Fruit fly (Drosophila melanogaster) whole organism, adult: ENCODE results near the gene CG32240.
A peak's percentile ranks its signal among the peaks of the same experiment; 100 is the strongest.

Source experiments
- CG11617 ChIP-seq: fragments of 200-800 bp; sonication (Bioruptor generic); optimal IDR thresholded peaks from 2 replicates; lab custom pipeline; 2017; ENCODE audit warnings: mild to moderate bottlenecking, missing biosample characterization, missing genetic modification reagents, missing genetic modification characterization
- CG12768 ChIP-seq: fragments of 200-800 bp; sonication (Bioruptor generic); optimal IDR thresholded peaks from 2 replicates; lab custom pipeline; 2017; ENCODE audit warnings: missing biosample characterization, missing genetic modification characterization, mild to moderate bottlenecking, moderate library complexity, missing genetic modification reagents
- CG14711 ChIP-seq: fragments of 200-800 bp; sonication (Bioruptor generic); optimal IDR thresholded peaks from 2 replicates; lab custom pipeline; 2018; ENCODE audit warnings: missing biosample characterization, mild to moderate bottlenecking, missing genetic modification characterization, moderate library complexity
- CG1620 ChIP-seq: fragments of 200-800 bp; sonication (Bioruptor generic); optimal IDR thresholded peaks from 2 replicates; lab custom pipeline; 2016; ENCODE audit warnings: missing biosample characterization, missing genetic modification characterization
- CG33017 ChIP-seq: fragments of 200-800 bp; sonication (Bioruptor generic); optimal IDR thresholded peaks from 2 replicates; lab custom pipeline; 2018; ENCODE audit warnings: missing biosample characterization, mild to moderate bottlenecking, missing genetic modification characterization, moderate library complexity
- CG5204 ChIP-seq: fragments of 200-800 bp; sonication (Bioruptor generic); optimal IDR thresholded peaks from 2 replicates; lab custom pipeline; 2016; ENCODE audit warnings: missing biosample characterization, missing genetic modification characterization
- CG7045 ChIP-seq: fragments of 200-800 bp; sonication (Bioruptor generic); optimal IDR thresholded peaks from 2 replicates; lab custom pipeline; 2017; ENCODE audit warnings: missing biosample characterization, mild to moderate bottlenecking, missing genetic modification characterization
- CG7101 ChIP-seq: fragments of 200-800 bp; sonication (Bioruptor generic); optimal IDR thresholded peaks from 2 replicates; lab custom pipeline; 2018; ENCODE audit warnings: missing biosample characterization, mild to moderate bottlenecking, missing genetic modification characterization, moderate library complexity
- Clk ChIP-seq: fragments of 200-800 bp; sonication (Bioruptor generic); optimal IDR thresholded peaks from 2 replicates; lab custom pipeline; 2017; ENCODE audit warnings: missing biosample characterization, missing genetic modification characterization
- Crg-1 ChIP-seq: fragments of 200-800 bp; sonication (Bioruptor generic); optimal IDR thresholded peaks from 2 replicates; lab custom pipeline; 2016; ENCODE audit warnings: missing biosample characterization, missing genetic modification characterization
- Hr96 ChIP-seq: fragments of 200-800 bp; sonication (Bioruptor generic); optimal IDR thresholded peaks from 2 replicates; lab custom pipeline; 2016; ENCODE audit warnings: missing biosample characterization, missing genetic modification characterization
- Mnt ChIP-seq: fragments of 200-800 bp; sonication (Bioruptor generic); optimal IDR thresholded peaks from 2 replicates; lab custom pipeline; 2016; ENCODE audit warnings: missing biosample characterization, mild to moderate bottlenecking, missing genetic modification characterization
- bab1 ChIP-seq: fragments of 200-800 bp; sonication (Bioruptor generic); optimal IDR thresholded peaks from 3 replicates; lab custom pipeline; 2019; ENCODE audit warnings: missing biosample characterization, mild to moderate bottlenecking, missing genetic modification characterization, moderate library complexity
- cic ChIP-seq: fragments of 200-800 bp; sonication (Bioruptor generic); optimal IDR thresholded peaks from 2 replicates; lab custom pipeline; 2017; ENCODE audit warnings: missing biosample characterization, mild to moderate bottlenecking, missing genetic modification characterization, moderate library complexity
- cnc ChIP-seq, 2 experiments: fragments of >200 bp; optimal IDR thresholded peaks; 2 replicates each; lab custom pipeline; 2017
- kay ChIP-seq: fragments of 200-800 bp; sonication (Bioruptor generic); peaks from one replicate; lab custom pipeline; 2016; ENCODE audit warnings: missing biosample characterization, missing genetic modification characterization, borderline replicate concordance
- ovo ChIP-seq: fragments of 200-800 bp; sonication (Bioruptor generic); optimal IDR thresholded peaks from 2 replicates; lab custom pipeline; 2016; ENCODE audit warnings: missing biosample characterization, missing genetic modification characterization
- pad ChIP-seq: fragments of 200-800 bp; sonication (Bioruptor generic); optimal IDR thresholded peaks from 3 replicates; lab custom pipeline; 2017; ENCODE audit warnings: missing biosample characterization, missing genetic modification characterization, mild to moderate bottlenecking, moderate library complexity, missing genetic modification reagents
- tj ChIP-seq: fragments of 200-800 bp; sonication (Bioruptor generic); optimal IDR thresholded peaks from 3 replicates; lab custom pipeline; 2017; ENCODE audit warnings: missing biosample characterization, mild to moderate bottlenecking, missing genetic modification characterization, moderate library complexity
- toe ChIP-seq: fragments of 200-800 bp; sonication (Bioruptor generic); optimal IDR thresholded peaks from 2 replicates; lab custom pipeline; 2016; ENCODE audit warnings: missing biosample characterization, missing genetic modification characterization

Gene CG32240

dm6 chr3L:4389104-4389503, 7.7 kb upstream of the CG32240 start:
- TF ChIP-seq CG14711 (no peak), pad (GFP tag; lab: Kevin White, UChicago) (no peak), CG7101 (tag; lab: Kevin White, UChicago) (no peak), bab1 (GFP tag; lab: Kevin White, UChicago) (no peak), CG33017 (tag; lab: Kevin White, UChicago) (no peak)

dm6 chr3L:4388215-4388614, 6.8 kb upstream of the CG32240 start:
- TF ChIP-seq ovo (no peak), kay (GFP tag; lab: Kevin White, UChicago) (no peak), CG12768 (GFP tag; lab: Kevin White, UChicago) (no peak), CG5204 (GFP tag; lab: Kevin White, UChicago) (no peak), CG7045 (GFP tag; lab: Kevin White, UChicago) (no peak), CG7101 (tag; lab: Kevin White, UChicago) (no peak), bab1 (GFP tag; lab: Kevin White, UChicago) (no peak), CG14711 (no peak), pad (GFP tag; lab: Kevin White, UChicago) (no peak), Crg-1 (GFP tag; lab: Kevin White, UChicago) (no peak), Clk (GFP tag; lab: Kevin White, UChicago) (no peak), Mnt (no peak), toe (no peak)

dm6 chr3L:4384326-4384662, 2.9 kb upstream of the CG32240 start, which contains the start of gene slow:
Gene slow (plus strand): TSS chr3L:4384442.
- TF ChIP-seq CG7045 (GFP tag; lab: Kevin White, UChicago) (no peak), kay (GFP tag; lab: Kevin White, UChicago) (no peak), CG7101 (tag; lab: Kevin White, UChicago) (no peak), CG1620 (GFP tag; lab: Kevin White, UChicago) (no peak), toe (no peak), CG11617 (GFP tag; lab: Kevin White, UChicago) (no peak), pad (GFP tag; lab: Kevin White, UChicago) (no peak), CG5204 (GFP tag; lab: Kevin White, UChicago) (no peak), CG14711 (no peak), CG33017 (tag; lab: Kevin White, UChicago) (no peak), Hr96 (no peak), bab1 (GFP tag; lab: Kevin White, UChicago) (no peak), Clk (GFP tag; lab: Kevin White, UChicago) (no peak), CG12768 (GFP tag; lab: Kevin White, UChicago) (no peak), ovo (no peak)

dm6 chr3L:4383543-4384325, 2.3 kb upstream of the CG32240 start:
- TF ChIP-seq cic (GFP tag; lab: Kevin White, UChicago) (no peak), toe (no peak), CG14711 (no peak), Hr96 (no peak), Crg-1 (GFP tag; lab: Kevin White, UChicago) (no peak), tj (GFP tag; lab: Kevin White, UChicago) (no peak), CG7101 (tag; lab: Kevin White, UChicago) (no peak), CG5204 (GFP tag; lab: Kevin White, UChicago) (no peak), cnc (optimal IDR thresholded peaks at IDR 0.05; lab: Kevin White, UChicago) (no peak), CG11617 (GFP tag; lab: Kevin White, UChicago) (no peak)

- no peak for TF ChIP-seq pad (GFP tag; lab: Kevin White, UChicago)
- TF ChIP-seq CG7101 (tag; lab: Kevin White, UChicago): no peak
Observed at dm6 chr3L:4383104-4383503, 1.7 kb upstream of the CG32240 start.

dm6 chr3L:4382581-4382980, 1.2 kb upstream of the CG32240 start:
- no peak for TF ChIP-seq Clk (GFP tag; lab: Kevin White, UChicago)
- TF ChIP-seq CG33017 (tag; lab: Kevin White, UChicago): no peak
- TF ChIP-seq CG12768 (GFP tag; lab: Kevin White, UChicago): no peak
- no peak for TF ChIP-seq CG1620 (GFP tag; lab: Kevin White, UChicago)
- TF ChIP-seq kay (GFP tag; lab: Kevin White, UChicago): no peak
- TF ChIP-seq CG7101 (tag; lab: Kevin White, UChicago): no peak
- TF ChIP-seq ovo: no peak
- TF ChIP-seq tj (GFP tag; lab: Kevin White, UChicago): no peak
- TF ChIP-seq Hr96: no peak
- TF ChIP-seq Mnt: no peak
- TF ChIP-seq CG11617 (GFP tag; lab: Kevin White, UChicago): no peak
- no peak for TF ChIP-seq cic (GFP tag; lab: Kevin White, UChicago)
- TF ChIP-seq CG5204 (GFP tag; lab: Kevin White, UChicago): no peak

- TF ChIP-seq Hr96 (no peak), Mnt (peak; percentile 87)
Observed at dm6 chr3L:4380231-4380645, 1.2 kb downstream of the CG32240 start, which contains the start of gene DopEcR. Gene DopEcR (minus strand): TSS chr3L:4380387.
